Worm (Caenorhabditis elegans): ENCODE measurements around the gene sfrp-1.
"Not testable (repeated sequence)": the region's sequence is repeated elsewhere in the genome, so short reads cannot be mapped to it uniquely, and the experiment has no call there.

sfrp-1 gene

DNA sequence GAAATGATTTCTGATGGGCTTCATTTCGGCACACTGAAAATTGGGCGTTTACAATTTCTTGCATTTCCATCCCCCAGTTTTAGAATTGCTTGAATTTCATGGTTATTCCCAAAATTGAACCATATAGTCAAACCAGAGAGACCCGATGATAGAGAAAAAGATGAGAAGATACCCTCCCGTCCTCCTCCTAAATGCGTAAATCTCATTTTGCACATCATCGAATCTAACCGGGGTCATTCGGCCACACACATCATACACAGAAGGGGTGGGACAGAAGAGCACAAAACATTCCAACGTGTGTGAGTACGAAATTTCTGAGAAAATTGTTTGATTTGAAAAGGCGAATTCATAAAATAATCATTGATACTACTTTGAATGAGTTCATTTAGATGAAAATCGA is 38.6 kb downstream of the sfrp-1 start:
- no peak for TF ChIP-seq nhr-12 (tag; optimal IDR thresholded peaks at IDR 0.05)
- peak; percentile 89 for TF ChIP-seq ces-1 (GFP tag; optimal IDR thresholded peaks at IDR 0.05)

DNA sequence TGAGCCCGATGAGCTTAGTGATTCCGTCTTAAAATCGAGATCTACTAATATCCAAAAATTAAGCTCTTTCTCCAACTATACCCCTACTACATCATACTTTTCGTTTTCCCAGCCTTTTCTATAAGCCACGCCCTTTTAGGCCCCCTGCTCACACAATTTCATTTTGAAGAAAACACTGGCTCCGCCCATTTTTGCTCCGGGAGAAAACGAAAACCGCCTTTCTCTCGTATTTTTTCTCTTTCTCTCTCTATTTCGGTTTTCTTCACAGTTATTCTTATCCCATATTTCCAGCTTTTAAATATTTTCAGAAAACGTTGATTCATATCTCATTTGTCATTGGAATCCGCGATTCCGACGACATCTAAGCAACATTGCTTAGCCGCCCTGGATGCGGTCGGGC is 40.6 kb downstream of the sfrp-1 start, which contains the start of gene Y73B6BL.47:
Y73B6BL.47 (plus strand) TSS at position 301 of the 400 bp plus-strand sequence.
- TF ChIP-seq ztf-11 (tag; optimal IDR thresholded peaks at IDR 0.05) (no peak), ces-1 (GFP tag; optimal IDR thresholded peaks at IDR 0.05) (peak; percentile 12)

DNA sequence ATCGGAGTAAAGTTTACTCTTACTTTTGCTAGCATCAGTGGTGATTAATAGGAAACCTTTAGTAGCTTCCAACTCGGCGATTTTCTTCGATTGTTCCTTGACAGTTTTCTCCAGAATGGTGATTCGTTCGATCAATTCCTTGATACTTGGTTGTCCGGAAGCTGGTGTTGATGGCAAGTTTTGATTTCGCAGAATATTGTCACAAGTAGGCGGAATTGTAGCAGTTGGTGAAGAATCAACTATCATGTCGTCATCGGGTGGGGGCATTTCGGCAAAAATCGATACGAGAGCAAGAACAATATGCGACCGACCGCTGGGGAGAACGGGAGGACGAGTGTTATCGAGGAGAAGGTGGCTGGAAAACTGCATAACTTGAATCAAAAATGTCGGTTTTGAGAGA is 55.0 kb downstream of the sfrp-1 start, which contains the start of gene Y73B6BL.289:
Y73B6BL.289 (plus strand) TSS at position 301 of the 400 bp plus-strand sequence.
- TF ChIP-seq hlh-1 (tag; optimal IDR thresholded peaks at IDR 0.05); unc-120 (tag; optimal IDR thresholded peaks at IDR 0.05; ENCODE audit: poor library complexity, severe bottlenecking); ham-2 (GFP tag; optimal IDR thresholded peaks at IDR 0.05): not testable (repeated sequence)

Data from whole organism, mixed stage, embryonic.